Fruit fly (Drosophila melanogaster): ENCODE results near the gene Aven.

Aven gene

DNA sequence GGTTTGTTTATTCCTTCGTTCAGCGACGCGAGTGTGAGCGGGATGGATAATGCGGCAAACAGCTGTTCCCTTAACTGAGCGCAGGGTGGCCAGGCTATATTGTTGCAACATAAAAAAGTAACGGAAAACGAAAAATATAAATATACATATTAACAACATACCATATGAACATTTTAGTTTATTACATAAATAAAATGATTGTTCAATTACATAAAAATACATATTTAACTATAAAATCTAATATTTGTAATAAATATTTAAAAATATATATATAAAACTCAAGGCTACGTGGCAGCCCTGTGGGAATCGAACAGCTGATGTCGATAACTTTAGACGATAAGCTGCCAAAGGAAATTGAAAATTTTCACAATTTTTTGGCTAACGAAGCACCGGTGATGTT lies at the start of gene Aven, which contains the start of gene CG2540:
TSS of gene Aven (minus strand) at position 77 of the 400 bp plus-strand sequence.
TSS of gene CG2540 (plus strand) at position 315 of the 400 bp plus-strand sequence.
- TF ChIP-seq CG7987 (GFP tag; optimal IDR thresholded peaks at IDR 0.05) (peak; percentile 26), CG6254 (GFP tag; optimal IDR thresholded peaks at IDR 0.05) (peak; percentile 72), seq (GFP tag; IDR thresholded peaks at IDR 0.05) (peak; percentile 47), CG10959 (GFP tag; IDR thresholded peaks at IDR 0.05) (peak; percentile 31; the same call in 1 of the 2 replicates), dpn (GFP tag; optimal IDR thresholded peaks at IDR 0.05) (peak in 1 of 2 experiments; percentile 80), kni (GFP tag; optimal IDR thresholded peaks at IDR 0.05) (peak; percentile 6), pros (GFP tag; optimal IDR thresholded peaks at IDR 0.05) (peak; percentile 32), twi (tag; optimal IDR thresholded peaks at IDR 0.05) (peak; percentile 81), CG14050 (GFP tag; IDR thresholded peaks at IDR 0.05) (peak; percentile 33; the same call in 1 of the 3 replicates), CG8290 (GFP tag; optimal IDR thresholded peaks at IDR 0.05) (peak; percentile 39), CG8290 (tag; optimal IDR thresholded peaks at IDR 0.05) (peak in 1 of 2 experiments; percentile 16), CG18262 (tag; optimal IDR thresholded peaks at IDR 0.05) (peak; percentile 88), CG11085 (GFP tag; IDR thresholded peaks at IDR 0.05) (peak; percentile 74), CG1024 (GFP tag; IDR thresholded peaks at IDR 0.05) (no peak), CG6654 (GFP tag; optimal IDR thresholded peaks at IDR 0.05) (peak; percentile 48), pzg (GFP tag; optimal IDR thresholded peaks at IDR 0.05) (peak; percentile 22), dati (GFP tag; IDR thresholded peaks at IDR 0.05) (no peak), CG10209 (GFP tag; optimal IDR thresholded peaks at IDR 0.05) (peak; percentile 79), wek (GFP tag; optimal IDR thresholded peaks at IDR 0.05) (no peak), nerfin-2 (GFP tag; IDR thresholded peaks at IDR 0.05; ENCODE audit: partially characterized antibody) (no peak), Bdp1 (GFP tag; optimal IDR thresholded peaks at IDR 0.05) (no peak), CG11456 (GFP tag; IDR thresholded peaks at IDR 0.05) (peak; percentile 55; the same call in 1 of the 3 replicates), mirr (GFP tag; optimal IDR thresholded peaks at IDR 0.05) (peak; percentile 32), wor (GFP tag; IDR thresholded peaks at IDR 0.05) (peak; percentile 50; the same call in 1 of the 2 replicates), Adf1 (GFP tag; IDR thresholded peaks at IDR 0.05) (0 out of 2 replicates have a peak, but pooled peaks have one; percentile 21), CG7839 (tag; optimal IDR thresholded peaks at IDR 0.05) (peak; percentile 91), Nf-YB (GFP tag; optimal IDR thresholded peaks at IDR 0.05) (peak; percentile 72), CG8359 (GFP tag; optimal IDR thresholded peaks at IDR 0.05; ENCODE audit: borderline replicate concordance) (peak; percentile 44), gem (tag; optimal IDR thresholded peaks at IDR 0.05) (peak; percentile 93), Sox100B (GFP tag; optimal IDR thresholded peaks at IDR 0.05) (peak; percentile 86), BEAF-32 (GFP tag; optimal IDR thresholded peaks at IDR 0.05) (peak; percentile 14), h (optimal IDR thresholded peaks at IDR 0.05) (no peak), corto (GFP tag; optimal IDR thresholded peaks at IDR 0.05) (peak; percentile 28), dmrt99B (tag; optimal IDR thresholded peaks at IDR 0.05) (peak; percentile 86), GATAe (GFP tag; conservative IDR thresholded peaks at IDR 0.05) (no peak), CG17385 (GFP tag; optimal IDR thresholded peaks at IDR 0.05) (peak; percentile 84), Spps (tag; optimal IDR thresholded peaks at IDR 0.05) (peak; percentile 63), CG31365 (tag; optimal IDR thresholded peaks at IDR 0.05) (no peak), Nf-YC (tag; optimal IDR thresholded peaks at IDR 0.05) (peak; percentile 86), tll (GFP tag; optimal IDR thresholded peaks at IDR 0.05) (peak in 1 of 2 experiments; percentile 28), Pdp1 (GFP tag; optimal IDR thresholded peaks at IDR 0.05) (peak in 1 of 2 experiments; percentile 15), MBD-R2 (GFP tag; IDR thresholded peaks at IDR 0.05) (peak; percentile 79), Abd-B (GFP tag; optimal IDR thresholded peaks at IDR 0.05) (peak; percentile 72), lola (GFP tag; optimal IDR thresholded peaks at IDR 0.05) (peak in 1 of 3 experiments; percentile 86), chn (GFP tag; optimal IDR thresholded peaks at IDR 0.05) (no peak), tgo (GFP tag; IDR thresholded peaks at IDR 0.05) (peak; percentile 60), Stat92E (GFP tag; optimal IDR thresholded peaks at IDR 0.05) (peak in 1 of 3 experiments; percentile 34), Eip74EF (GFP tag; optimal IDR thresholded peaks at IDR 0.05) (peak in 1 of 2 experiments; percentile 66)
